Fruit fly (Drosophila melanogaster) whole organism, embryonic: ENCODE results near the gene JIL-1.

ENCODE experiments used
- CG10209 ChIP-seq: fragments of 200-800 bp; sonication (Bioruptor generic); optimal IDR thresholded peaks from 3 replicates; lab custom pipeline; 2017; ENCODE audit warnings: missing biosample characterization, mild to moderate bottlenecking, missing genetic modification characterization, missing genetic modification reagents
- CG10959 ChIP-seq: fragments of 200-800 bp; sonication (Bioruptor generic); IDR thresholded peaks from 2 replicates; pipeline ENCODE4 v1.3.6; 2022; ENCODE audit warnings: missing biosample characterization, missing genetic modification characterization
- CG11093 ChIP-seq: fragments of 200-800 bp; sonication (Bioruptor generic); IDR thresholded peaks from 3 replicates; pipeline ENCODE4 v1.3.6; 2022; ENCODE audit warnings: missing biosample characterization, missing genetic modification characterization
- CG11504 ChIP-seq: fragments of 200-800 bp; sonication (Bioruptor generic); optimal IDR thresholded peaks from 3 replicates; lab custom pipeline; 2019; ENCODE audit warnings: missing biosample characterization, mild to moderate bottlenecking, missing genetic modification characterization, moderate library complexity
- CG12659 ChIP-seq: fragments of 200-800 bp; sonication (Bioruptor generic); optimal IDR thresholded peaks from 3 replicates; lab custom pipeline; 2017; ENCODE audit warnings: mild to moderate bottlenecking, missing biosample characterization, missing genetic modification reagents, missing genetic modification characterization
- CG13775 ChIP-seq: fragments of 200-800 bp; sonication (Bioruptor generic); optimal IDR thresholded peaks from 3 replicates; lab custom pipeline; 2017; ENCODE audit warnings: missing biosample characterization, mild to moderate bottlenecking, missing genetic modification characterization
- CG14860 ChIP-seq: fragments of 200-800 bp; sonication (Bioruptor generic); IDR thresholded peaks from 3 replicates; pipeline ENCODE4 v1.3.6; 2022; ENCODE audit warnings: missing biosample characterization, missing genetic modification characterization; ENCODE audit not compliant: partially characterized antibody
- CG15269 ChIP-seq: fragments of 200-800 bp; sonication (Bioruptor generic); optimal IDR thresholded peaks from 2 replicates; lab custom pipeline; 2018; ENCODE audit warnings: missing biosample characterization, mild to moderate bottlenecking, missing genetic modification characterization, moderate library complexity
- CG16813 ChIP-seq: fragments of 200-800 bp; sonication (Bioruptor generic); IDR thresholded peaks from 3 replicates; pipeline ENCODE4 v1.3.6; 2022; ENCODE audit warnings: missing biosample characterization, missing genetic modification characterization; ENCODE audit not compliant: partially characterized antibody
- CG17802 ChIP-seq: fragments of 200-800 bp; sonication (Bioruptor generic); optimal IDR thresholded peaks from 2 replicates; lab custom pipeline; 2018; ENCODE audit warnings: missing biosample characterization, mild to moderate bottlenecking, missing genetic modification characterization, moderate library complexity
- CG1832 ChIP-seq: fragments of 200-800 bp; sonication (Bioruptor generic); optimal IDR thresholded peaks from 2 replicates; lab custom pipeline; 2017; ENCODE audit warnings: missing biosample characterization, mild to moderate bottlenecking, missing genetic modification characterization, inconsistent platforms
- CG2199 ChIP-seq: fragments of 200-800 bp; sonication (Bioruptor generic); IDR thresholded peaks from 3 replicates; pipeline ENCODE4 v1.3.6; 2022; ENCODE audit warnings: missing biosample characterization, missing genetic modification characterization
- CG2889 ChIP-seq: fragments of 200-800 bp; sonication (Bioruptor generic); IDR thresholded peaks from 3 replicates; pipeline ENCODE4 v1.3.6; 2022; ENCODE audit warnings: missing biosample characterization, missing genetic modification characterization
- CG3407 ChIP-seq: fragments of 200-800 bp; sonication (Bioruptor generic); optimal IDR thresholded peaks from 2 replicates; lab custom pipeline; 2018; ENCODE audit warnings: missing biosample characterization, mild to moderate bottlenecking, missing genetic modification characterization
- CG3726 ChIP-seq: fragments of 200-800 bp; sonication (Bioruptor generic); IDR thresholded peaks from 3 replicates; pipeline ENCODE4, ENCODE4 v1.3.6; 2022; ENCODE audit warnings: missing biosample characterization, missing genetic modification characterization
- CG3838 ChIP-seq: fragments of 200-800 bp; sonication (Bioruptor generic); optimal IDR thresholded peaks from 3 replicates; lab custom pipeline; 2016; ENCODE audit warnings: missing biosample characterization, missing genetic modification characterization
- CG3847 ChIP-seq: fragments of 200-800 bp; sonication (Bioruptor generic); IDR thresholded peaks from 2 replicates; pipeline ENCODE4 v1.3.6; 2022; ENCODE audit warnings: missing biosample characterization, missing genetic modification characterization
- CG6254 ChIP-seq: fragments of 200-800 bp; sonication (Bioruptor generic); optimal IDR thresholded peaks from 3 replicates; lab custom pipeline; 2017; ENCODE audit warnings: mild to moderate bottlenecking, missing biosample characterization, missing genetic modification reagents, missing genetic modification characterization
- CG8944 ChIP-seq: fragments of 200-800 bp; sonication (Bioruptor generic); optimal IDR thresholded peaks from 3 replicates; lab custom pipeline; 2016; ENCODE audit warnings: missing biosample characterization, missing genetic modification characterization
- CTCF ChIP-seq: fragments of 200-800 bp; sonication (Bioruptor generic); optimal IDR thresholded peaks from 2 replicates; lab custom pipeline; 2017; ENCODE audit warnings: missing biosample characterization, mild to moderate bottlenecking, missing genetic modification characterization, moderate library complexity
- CoRest ChIP-seq: fragments of 200-800 bp; sonication (Bioruptor generic); optimal IDR thresholded peaks from 3 replicates; lab custom pipeline; 2018; ENCODE audit warnings: missing biosample characterization, mild to moderate bottlenecking, missing genetic modification characterization, moderate library complexity
- Dbx ChIP-seq: fragments of 200-800 bp; sonication (Bioruptor generic); IDR thresholded peaks from 3 replicates; pipeline ENCODE4 v1.3.6; 2022; ENCODE audit warnings: missing biosample characterization, missing genetic modification characterization
- Dek ChIP-seq: fragments of 200-800 bp; sonication (Bioruptor generic); optimal IDR thresholded peaks from 3 replicates; lab custom pipeline; 2019; ENCODE audit warnings: missing biosample characterization, mild to moderate bottlenecking, missing genetic modification characterization, moderate library complexity
- Eip74EF ChIP-seq, 2 experiments: fragments of 200-800 bp in 1 of 2; fragments of >200 bp in 1 of 2; sonication (Bioruptor generic) in 1 of 2; optimal IDR thresholded peaks; 2 replicates each; lab custom pipeline; 2017 to 2019; ENCODE audit warnings: missing biosample characterization in 2 of 2, missing genetic modification characterization in 2 of 2, mild to moderate bottlenecking in 1 of 2, moderate library complexity in 1 of 2
- Ets97D ChIP-seq: fragments of 200-800 bp; sonication (Bioruptor generic); optimal IDR thresholded peaks from 3 replicates; lab custom pipeline; 2016; ENCODE audit warnings: missing biosample characterization, missing genetic modification characterization
- H15 ChIP-seq: fragments of 200-800 bp; sonication (Bioruptor generic); IDR thresholded peaks from 3 replicates; pipeline ENCODE4 v1.3.6; 2022; ENCODE audit warnings: missing biosample characterization, missing genetic modification characterization
- HLH4C ChIP-seq: fragments of 200-800 bp; sonication (Bioruptor generic); IDR thresholded peaks from 3 replicates; pipeline ENCODE4 v1.3.6; 2022; ENCODE audit warnings: missing biosample characterization, missing genetic modification characterization; ENCODE audit not compliant: partially characterized antibody
- HmgZ ChIP-seq: fragments of 200-800 bp; sonication (Bioruptor generic); optimal IDR thresholded peaks from 2 replicates; lab custom pipeline; 2018; ENCODE audit warnings: missing biosample characterization, mild to moderate bottlenecking, missing genetic modification characterization
- Hr51 ChIP-seq, 2 experiments: fragments of 200-800 bp; sonication (Bioruptor generic); optimal IDR thresholded peaks; 2 replicates in 1 of 2; 3 replicates in 1 of 2; lab custom pipeline; 2016 to 2018; ENCODE audit warnings: missing biosample characterization in 2 of 2, missing genetic modification characterization in 2 of 2, mild to moderate bottlenecking in 1 of 2, moderate library complexity in 1 of 2
- Hr78 ChIP-seq, 2 experiments: fragments of 200-800 bp in 1 of 2; fragments of >200 bp in 1 of 2; sonication (Bioruptor generic) in 1 of 2; optimal IDR thresholded peaks; 2 replicates each; lab custom pipeline; 2017 to 2019; ENCODE audit warnings: missing biosample characterization in 2 of 2, missing genetic modification characterization in 2 of 2, mild to moderate bottlenecking in 1 of 2, moderate library complexity in 1 of 2
- MESR4 ChIP-seq: fragments of 200-800 bp; sonication (Bioruptor generic); optimal IDR thresholded peaks from 2 replicates; lab custom pipeline; 2018; ENCODE audit warnings: missing biosample characterization, mild to moderate bottlenecking, missing genetic modification characterization, moderate library complexity
- NK7.1 ChIP-seq: fragments of 200-800 bp; sonication (Bioruptor generic); optimal IDR thresholded peaks from 3 replicates; lab custom pipeline; 2016; ENCODE audit warnings: missing biosample characterization, missing genetic modification characterization
- Optix ChIP-seq: fragments of 200-800 bp; sonication (Bioruptor generic); IDR thresholded peaks from 3 replicates; pipeline ENCODE4 v1.3.6; 2022; ENCODE audit warnings: missing biosample characterization, missing genetic modification characterization
- Taf1 ChIP-seq: fragments of 200-800 bp; sonication (Bioruptor generic); IDR thresholded peaks from 2 replicates; pipeline ENCODE4 v1.3.6; 2022; ENCODE audit warnings: missing biosample characterization, missing genetic modification characterization
- YL-1 ChIP-seq: fragments of 200-800 bp; sonication (Bioruptor generic); optimal IDR thresholded peaks from 3 replicates; lab custom pipeline; 2017; ENCODE audit warnings: missing biosample characterization, mild to moderate bottlenecking, missing genetic modification characterization
- ac ChIP-seq: fragments of 200-800 bp; sonication (Bioruptor generic); optimal IDR thresholded peaks from 3 replicates; lab custom pipeline; 2017; ENCODE audit warnings: missing biosample characterization, mild to moderate bottlenecking, missing genetic modification characterization
- ap ChIP-seq: fragments of 200-800 bp; sonication (Bioruptor generic); IDR thresholded peaks from 2 replicates; pipeline ENCODE4 v1.3.6; 2022; ENCODE audit warnings: missing biosample characterization, missing genetic modification characterization
- ash1 ChIP-seq: fragments of 200-800 bp; sonication (Bioruptor generic); optimal IDR thresholded peaks from 2 replicates; lab custom pipeline; 2018; ENCODE audit warnings: missing biosample characterization, mild to moderate bottlenecking, missing genetic modification characterization
- da ChIP-seq: fragments of 200-800 bp; sonication (Bioruptor generic); optimal IDR thresholded peaks from 2 replicates; lab custom pipeline; 2016; ENCODE audit warnings: missing biosample characterization, missing genetic modification characterization
- hth ChIP-seq: fragments of >200 bp; optimal IDR thresholded peaks from 2 replicates; lab custom pipeline; 2017; ENCODE audit warnings: inconsistent platforms
- ken ChIP-seq: fragments of 200-800 bp; sonication (Bioruptor generic); IDR thresholded peaks from 3 replicates; pipeline ENCODE4 v1.3.6; 2022; ENCODE audit warnings: missing biosample characterization, missing genetic modification characterization
- peb ChIP-seq: fragments of 200-800 bp; sonication (Bioruptor generic); IDR thresholded peaks from 2 replicates; pipeline ENCODE4 v1.3.6; 2022; ENCODE audit warnings: missing biosample characterization, missing genetic modification characterization
- rib ChIP-seq: fragments of 200-800 bp; sonication (Bioruptor generic); IDR thresholded peaks from 2 replicates; pipeline ENCODE4 v1.3.6; 2022; ENCODE audit warnings: missing biosample characterization, missing genetic modification characterization
- schlank ChIP-seq: fragments of 200-800 bp; sonication (Bioruptor generic); optimal IDR thresholded peaks from 2 replicates; lab custom pipeline; 2018; ENCODE audit warnings: missing biosample characterization, mild to moderate bottlenecking, missing genetic modification characterization
- sens ChIP-seq: fragments of 200-800 bp; sonication (Bioruptor generic); peaks from one replicate; lab custom pipeline; 2016; ENCODE audit warnings: missing biosample characterization, missing genetic modification characterization
- slbo ChIP-seq: fragments of 200-800 bp; sonication (Bioruptor generic); IDR thresholded peaks from 2 replicates; pipeline ENCODE4 v1.3.6; 2022; ENCODE audit warnings: missing biosample characterization, missing genetic modification characterization
- sna ChIP-seq: fragments of 200-800 bp; sonication (Bioruptor generic); IDR thresholded peaks from 2 replicates; pipeline ENCODE4 v1.3.6; 2022; ENCODE audit warnings: missing biosample characterization, missing genetic modification characterization; ENCODE audit not compliant: partially characterized antibody
- sr ChIP-seq: fragments of 200-800 bp; sonication (Bioruptor generic); IDR thresholded peaks from 3 replicates; pipeline ENCODE4 v1.3.6; 2022; ENCODE audit warnings: missing biosample characterization, missing genetic modification characterization
- tio ChIP-seq: fragments of 200-800 bp; sonication (Bioruptor generic); optimal IDR thresholded peaks from 2 replicates; lab custom pipeline; 2017; ENCODE audit warnings: missing biosample characterization, missing genetic modification characterization, inconsistent platforms
- tna ChIP-seq: fragments of 200-800 bp; sonication (Bioruptor generic); IDR thresholded peaks from 2 replicates; pipeline ENCODE4 v1.3.6; 2022; ENCODE audit warnings: missing biosample characterization, missing genetic modification characterization; ENCODE audit not compliant: partially characterized antibody

Gene JIL-1

DNA sequence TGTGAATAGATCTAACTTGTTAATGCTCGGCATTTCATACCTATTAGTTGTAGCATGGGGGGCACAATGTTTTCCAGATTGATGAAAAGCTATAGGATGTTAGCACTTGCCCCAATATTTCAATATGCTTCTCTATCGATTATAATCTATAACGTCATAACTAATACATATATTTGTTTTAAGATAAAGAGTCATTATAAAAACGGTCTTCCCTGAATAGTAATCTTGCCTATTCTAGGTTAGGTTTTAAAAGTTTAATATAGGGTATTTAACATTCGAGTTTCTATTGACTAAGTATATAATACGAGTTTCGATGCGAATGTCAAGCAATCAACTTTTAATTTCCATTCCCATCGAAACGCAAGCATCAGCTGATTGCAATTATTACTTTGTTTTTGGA, 31.8 kb downstream of the JIL-1 start, which contains the start of the genes CG6321 and Blos2 (continued):
- TF ChIP-seq CG14860 (no peak), rib (no peak), ap (GFP tag; lab: Robert Waterston, UW) (peak; percentile 23; the same call in 1 of the 2 replicates), CG10209 (GFP tag; lab: Kevin White, UChicago) (peak; percentile 70), CG1832 (GFP tag; lab: Kevin White, UChicago) (no peak), CG12659 (GFP tag; lab: Kevin White, UChicago) (peak; percentile 68), CG13775 (peak; percentile 61), CG17802 (tag; lab: Kevin White, UChicago) (no peak), HLH4C (no peak), Ets97D (GFP tag; lab: Kevin White, UChicago) (peak; percentile 30), NK7.1 (GFP tag; lab: Kevin White, UChicago) (peak; percentile 25), CG6254 (GFP tag; lab: Kevin White, UChicago) (peak; percentile 23), CG3726 (GFP tag; lab: Robert Waterston, UW) (no peak), schlank (tag; lab: Kevin White, UChicago) (no peak), CG2889 (no peak), H15 (GFP tag; lab: Robert Waterston, UW) (0 out of 3 replicates have a peak, but pooled peaks have one; percentile 27), CG3838 (GFP tag; lab: Kevin White, UChicago) (peak; percentile 37), Dbx (GFP tag; lab: Robert Waterston, UW) (peak; percentile 63; the same call in 2 of the 3 replicates), CG16813 (GFP tag; lab: Robert Waterston, UW) (no peak), slbo (peak; percentile 68), sr (GFP tag; lab: Robert Waterston, UW) (no peak), Optix (GFP tag; lab: Robert Waterston, UW) (no peak), Hr51 (GFP tag; optimal IDR thresholded peaks at IDR 0.05; lab: Kevin White, UChicago) (peak; percentile 5 to 88), da (no peak), tna (GFP tag; lab: Robert Waterston, UW) (no peak), HmgZ (tag; lab: Kevin White, UChicago) (peak; percentile 84), CG11093 (GFP tag; lab: Robert Waterston, UW) (peak; percentile 16; the same call in 1 of the 3 replicates), CG15269 (tag; lab: Kevin White, UChicago) (peak; percentile 88), ash1 (GFP tag; lab: Kevin White, UChicago) (no peak), ken (GFP tag; lab: Robert Waterston, UW) (peak; percentile 35; the same call in 1 of the 3 replicates), CTCF (GFP tag; lab: Kevin White, UChicago) (peak; percentile 16), sna (no peak), Dek (tag; lab: Kevin White, UChicago) (peak; percentile 73), tio (GFP tag; lab: Kevin White, UChicago) (peak; percentile 37), Eip74EF (GFP tag; optimal IDR thresholded peaks at IDR 0.05; lab: Kevin White, UChicago) (peak in 1 of 2 experiments; percentile 84), CG10959 (GFP tag; lab: Robert Waterston, UW) (peak; percentile 27; the same call in 1 of the 2 replicates), YL-1 (GFP tag; lab: Kevin White, UChicago) (peak; percentile 21), ac (GFP tag; lab: Kevin White, UChicago) (no peak), CG3407 (GFP tag; lab: Kevin White, UChicago) (peak; percentile 24), hth (lab: Kevin White, UChicago) (no peak), CoRest (tag; lab: Kevin White, UChicago) (peak; percentile 85), CG11504 (tag; lab: Kevin White, UChicago) (peak; percentile 86), MESR4 (GFP tag; lab: Kevin White, UChicago) (no peak), CG8944 (GFP tag; lab: Kevin White, UChicago) (no peak), sens (GFP tag; lab: Kevin White, UChicago) (peak; percentile 93), CG3847 (GFP tag; lab: Robert Waterston, UW) (peak; percentile 53; the same call in 1 of the 2 replicates), Taf1 (GFP tag; lab: Robert Waterston, UW) (peak; percentile 40; the same call in 1 of the 2 replicates), CG2199 (GFP tag; lab: Robert Waterston, UW) (no peak), peb (GFP tag; lab: Robert Waterston, UW) (0 out of 2 replicates have a peak, but pooled peaks have one; percentile 20), Hr78 (GFP tag; optimal IDR thresholded peaks at IDR 0.05; lab: Kevin White, UChicago) (peak in 1 of 2 experiments; percentile 31)
